In genomic region chrX:5503916-5504315, dm6 we compare ENCODE assay signal across 3 fruit fly cellular contexts.
TF ChIP-seq lines count a peak whose summit lies in the region.

No protein-coding gene starts in this region.

- TF ChIP-seq CTCF in whole organism, embryonic (GFP tag; optimal IDR thresholded peaks at IDR 0.05; lab: Kevin White, UChicago), result no peak

TF ChIP-seq in whole organism, embryonic, 481 proteins besides CTCF, POLR2A, EP300 and RAD21:
- TF ChIP-seq fd3F (GFP tag; optimal IDR thresholded peaks at IDR 0.05; lab: Kevin White, UChicago), result no peak
- TF ChIP-seq Drgx (GFP tag; IDR thresholded peaks at IDR 0.05; lab: Robert Waterston, UW), result peak; percentile 60; the same call in 1 of the 2 replicates

TF ChIP-seq in whole organism, prepupa, 60 proteins besides CTCF, POLR2A, EP300 and RAD21:
- peak; percentile 32 for TF ChIP-seq CG32006 (GFP tag; optimal IDR thresholded peaks at IDR 0.05; lab: Kevin White, UChicago)
- TF ChIP-seq svp (GFP tag; lab: Kevin White, UChicago), result peak; percentile 37
- peak; percentile 25; the same call in 1 of the 3 replicates for TF ChIP-seq eg (GFP tag; IDR thresholded peaks at IDR 0.05; lab: Robert Waterston, UW)
- TF ChIP-seq pdm3 (GFP tag; optimal IDR thresholded peaks at IDR 0.05; lab: Kevin White, UChicago), result peak; percentile 9
- peak; percentile 8 for TF ChIP-seq Eip75B (GFP tag; optimal IDR thresholded peaks at IDR 0.05; lab: Kevin White, UChicago)
- TF ChIP-seq topi (GFP tag; optimal IDR thresholded peaks at IDR 0.05; lab: Kevin White, UChicago), result no peak
- no peak for TF ChIP-seq net (GFP tag; optimal IDR thresholded peaks at IDR 0.05; lab: Kevin White, UChicago)
- TF ChIP-seq Ets96B (tag; optimal IDR thresholded peaks at IDR 0.05; lab: Kevin White, UChicago), result no peak
- TF ChIP-seq CG4318 (GFP tag; optimal IDR thresholded peaks at IDR 0.05; lab: Kevin White, UChicago), result no peak
- peak; percentile 53 for TF ChIP-seq Eip78C (GFP tag; lab: Kevin White, UChicago)
- TF ChIP-seq Hr4 (GFP tag; optimal IDR thresholded peaks at IDR 0.05; lab: Kevin White, UChicago), result peak; percentile 0

TF ChIP-seq in whole organism, pupa, 21 proteins besides CTCF, POLR2A, EP300 and RAD21:
- TF ChIP-seq Pif1A (GFP tag; optimal IDR thresholded peaks at IDR 0.05; lab: Kevin White, UChicago) (no peak), CG32121 (GFP tag; IDR thresholded peaks at IDR 0.05; lab: Robert Waterston, UW) (0 out of 2 replicates have a peak, but pooled peaks have one; percentile 28), CG17806 (tag; optimal IDR thresholded peaks at IDR 0.05; lab: Kevin White, UChicago) (no peak), rn (GFP tag; IDR thresholded peaks at IDR 0.05; lab: Robert Waterston, UW) (no peak), CG13204 (GFP tag; optimal IDR thresholded peaks at IDR 0.05; lab: Kevin White, UChicago) (no peak), CG4496 (GFP tag; IDR thresholded peaks at IDR 0.05; lab: Robert Waterston, UW) (peak; percentile 47; the same call in 1 of the 3 replicates), CG15710 (tag; optimal IDR thresholded peaks at IDR 0.05; lab: Kevin White, UChicago) (no peak), Snoo (tag; optimal IDR thresholded peaks at IDR 0.05; lab: Kevin White, UChicago) (no peak), gl (tag; optimal IDR thresholded peaks at IDR 0.05; lab: Kevin White, UChicago) (no peak), CG8159 (tag; optimal IDR thresholded peaks at IDR 0.05; lab: Kevin White, UChicago) (no peak), CG14655 (GFP tag; optimal IDR thresholded peaks at IDR 0.05; lab: Kevin White, UChicago) (peak; percentile 1), D1 (tag; optimal IDR thresholded peaks at IDR 0.05; lab: Kevin White, UChicago) (no peak), CG34367 (tag; optimal IDR thresholded peaks at IDR 0.05; lab: Kevin White, UChicago) (no peak), fd96Ca (GFP tag; IDR thresholded peaks at IDR 0.05; lab: Robert Waterston, UW) (peak; percentile 48; the same call in 1 of the 3 replicates), CG8301 (tag; optimal IDR thresholded peaks at IDR 0.05; lab: Kevin White, UChicago) (no peak), CG10348 (GFP tag; IDR thresholded peaks at IDR 0.05; lab: Robert Waterston, UW) (no peak), EcR (GFP tag; optimal IDR thresholded peaks at IDR 0.05; lab: Kevin White, UChicago) (no peak), CG12605 (GFP tag; IDR thresholded peaks at IDR 0.05; lab: Robert Waterston, UW) (no peak), Ets98B (GFP tag; IDR thresholded peaks at IDR 0.05; lab: Robert Waterston, UW) (no peak), Pif1B (GFP tag; optimal IDR thresholded peaks at IDR 0.05; lab: Kevin White, UChicago) (no peak), CG9948 (tag; optimal IDR thresholded peaks at IDR 0.05; lab: Kevin White, UChicago) (no peak)
